Fruit fly (Drosophila melanogaster) whole organism, embryonic: Measurements from ENCODE around the gene M6.

Source experiments
- Abd-B ChIP-seq: fragments of 200-800 bp; sonication (Bioruptor generic); optimal IDR thresholded peaks from 2 replicates; lab custom pipeline; 2018; ENCODE audit warnings: missing biosample characterization, mild to moderate bottlenecking, missing genetic modification characterization, moderate library complexity
- C15 ChIP-seq: fragments of 200-800 bp; sonication (Bioruptor generic); IDR thresholded peaks from 3 replicates; pipeline ENCODE4 v1.3.6; 2022; ENCODE audit warnings: missing biosample characterization, missing genetic modification characterization
- CG10654 ChIP-seq: fragments of 200-800 bp; sonication (Bioruptor generic); optimal IDR thresholded peaks from 2 replicates; lab custom pipeline; 2016; ENCODE audit warnings: missing biosample characterization, missing genetic modification characterization
- CG11456 ChIP-seq: fragments of 200-800 bp; sonication (Bioruptor generic); IDR thresholded peaks from 3 replicates; pipeline ENCODE4 v1.3.6; 2022; ENCODE audit warnings: missing biosample characterization, missing genetic modification characterization
- CG11560 ChIP-seq: fragments of 200-800 bp; sonication (Bioruptor generic); IDR thresholded peaks from 3 replicates; pipeline ENCODE4 v1.3.6; 2022; ENCODE audit warnings: missing biosample characterization, missing genetic modification characterization
- CG12219 ChIP-seq: fragments of 200-800 bp; sonication (Bioruptor generic); optimal IDR thresholded peaks from 3 replicates; lab custom pipeline; 2018; ENCODE audit warnings: missing biosample characterization, mild to moderate bottlenecking, missing genetic modification characterization
- CG1233 ChIP-seq: fragments of 200-800 bp; sonication (Bioruptor generic); optimal IDR thresholded peaks from 4 replicates; lab custom pipeline; 2018; ENCODE audit warnings: missing biosample characterization, mild to moderate bottlenecking, missing genetic modification characterization
- CG13775 ChIP-seq: fragments of 200-800 bp; sonication (Bioruptor generic); optimal IDR thresholded peaks from 3 replicates; lab custom pipeline; 2017; ENCODE audit warnings: missing biosample characterization, mild to moderate bottlenecking, missing genetic modification characterization
- CG14014 ChIP-seq: fragments of 200-800 bp; sonication (Bioruptor generic); IDR thresholded peaks from 2 replicates; pipeline ENCODE4 v1.3.6; 2022; ENCODE audit warnings: missing biosample characterization, missing genetic modification characterization
- CG15073 ChIP-seq: fragments of 200-800 bp; sonication (Bioruptor generic); optimal IDR thresholded peaks from 2 replicates; lab custom pipeline; 2016; ENCODE audit warnings: missing biosample characterization, missing genetic modification characterization
- CG15696 ChIP-seq: fragments of 200-800 bp; sonication (Bioruptor generic); optimal IDR thresholded peaks from 2 replicates; lab custom pipeline; 2019; ENCODE audit warnings: missing biosample characterization, mild to moderate bottlenecking, missing genetic modification characterization, moderate library complexity
- CG1602 ChIP-seq: fragments of 200-800 bp; sonication (Bioruptor generic); optimal IDR thresholded peaks from 3 replicates; lab custom pipeline; 2016; ENCODE audit warnings: missing biosample characterization, missing genetic modification characterization
- CG1603 ChIP-seq: fragments of 200-800 bp; sonication (Bioruptor generic); optimal IDR thresholded peaks from 2 replicates; lab custom pipeline; 2019; ENCODE audit warnings: missing biosample characterization, mild to moderate bottlenecking, missing genetic modification characterization, moderate library complexity
- CG16815 ChIP-seq: fragments of 200-800 bp; sonication (Bioruptor generic); optimal IDR thresholded peaks from 3 replicates; lab custom pipeline; 2017; ENCODE audit warnings: missing biosample characterization, mild to moderate bottlenecking, missing genetic modification characterization
- CG17912 ChIP-seq: fragments of 200-800 bp; sonication (Bioruptor generic); optimal IDR thresholded peaks from 2 replicates; lab custom pipeline; 2018; ENCODE audit warnings: missing biosample characterization, mild to moderate bottlenecking, missing genetic modification characterization
- CG2129 ChIP-seq: fragments of 200-800 bp; sonication (Bioruptor generic); IDR thresholded peaks from 2 replicates; pipeline ENCODE4 v1.3.6; 2022; ENCODE audit warnings: missing biosample characterization, missing genetic modification characterization; ENCODE audit not compliant: partially characterized antibody
- CG31441 ChIP-seq: fragments of 200-800 bp; sonication (Bioruptor generic); IDR thresholded peaks from 2 replicates; pipeline ENCODE4 v1.3.6; 2022; ENCODE audit warnings: missing biosample characterization, missing genetic modification characterization
- CG33213 ChIP-seq: fragments of 200-800 bp; sonication (Bioruptor generic); optimal IDR thresholded peaks from 3 replicates; lab custom pipeline; 2016; ENCODE audit warnings: missing biosample characterization, missing genetic modification characterization
- CG7786 ChIP-seq: fragments of 200-800 bp; sonication (Bioruptor generic); optimal IDR thresholded peaks from 2 replicates; lab custom pipeline; 2016; ENCODE audit warnings: missing biosample characterization, missing genetic modification characterization
- CG7928 ChIP-seq: fragments of 200-800 bp; sonication (Bioruptor generic); optimal IDR thresholded peaks from 2 replicates; lab custom pipeline; 2017; ENCODE audit warnings: missing biosample characterization, mild to moderate bottlenecking, missing genetic modification characterization
- CG9437 ChIP-seq: fragments of 200-800 bp; sonication (Bioruptor generic); optimal IDR thresholded peaks from 2 replicates; lab custom pipeline; 2018; ENCODE audit warnings: missing biosample characterization, mild to moderate bottlenecking, missing genetic modification characterization
- CG9609 ChIP-seq: fragments of 200-800 bp; sonication (Bioruptor generic); optimal IDR thresholded peaks from 3 replicates; lab custom pipeline; 2016; ENCODE audit warnings: missing biosample characterization, missing genetic modification characterization
- CkIIα-i1 ChIP-seq: fragments of 200-800 bp; sonication (Bioruptor generic); IDR thresholded peaks from 2 replicates; pipeline ENCODE4 v1.3.6; 2022; ENCODE audit warnings: missing biosample characterization, missing genetic modification characterization
- Dad ChIP-seq: fragments of 200-800 bp; sonication (Bioruptor generic); optimal IDR thresholded peaks from 3 replicates; lab custom pipeline; 2016; ENCODE audit warnings: missing biosample characterization, missing genetic modification characterization
- H15 ChIP-seq: fragments of 200-800 bp; sonication (Bioruptor generic); IDR thresholded peaks from 3 replicates; pipeline ENCODE4 v1.3.6; 2022; ENCODE audit warnings: missing biosample characterization, missing genetic modification characterization
- HmgZ ChIP-seq: fragments of 200-800 bp; sonication (Bioruptor generic); optimal IDR thresholded peaks from 2 replicates; lab custom pipeline; 2018; ENCODE audit warnings: missing biosample characterization, mild to moderate bottlenecking, missing genetic modification characterization
- Hr3 ChIP-seq: fragments of 200-800 bp; sonication (Bioruptor generic); optimal IDR thresholded peaks from 3 replicates; lab custom pipeline; 2016; ENCODE audit warnings: missing biosample characterization, missing genetic modification characterization
- al ChIP-seq: fragments of 200-800 bp; sonication (Bioruptor generic); IDR thresholded peaks from 2 replicates; pipeline ENCODE4 v1.3.6; 2022; ENCODE audit warnings: missing biosample characterization, missing genetic modification characterization
- bab2 ChIP-seq: fragments of 200-800 bp; sonication (Bioruptor generic); optimal IDR thresholded peaks from 2 replicates; lab custom pipeline; 2016; ENCODE audit warnings: missing biosample characterization, missing genetic modification characterization
- ci ChIP-seq: fragments of 200-800 bp; sonication (Bioruptor generic); IDR thresholded peaks from 3 replicates; pipeline ENCODE4 v1.3.6; 2022; ENCODE audit warnings: missing biosample characterization, missing genetic modification characterization
- crp ChIP-seq, 2 experiments: fragments of 200-800 bp; sonication (Bioruptor generic); optimal IDR thresholded peaks; 2 replicates in 1 of 2; 3 replicates in 1 of 2; lab custom pipeline; 2017; ENCODE audit warnings: missing biosample characterization in 2 of 2, missing genetic modification characterization in 2 of 2, mild to moderate bottlenecking in 1 of 2, moderate library complexity in 1 of 2
- dmrt11E ChIP-seq: fragments of 200-800 bp; sonication (Bioruptor generic); optimal IDR thresholded peaks from 3 replicates; lab custom pipeline; 2018; ENCODE audit warnings: missing biosample characterization, mild to moderate bottlenecking, missing genetic modification characterization, moderate library complexity
- dysf ChIP-seq: fragments of 200-800 bp; sonication (Bioruptor generic); IDR thresholded peaks from 3 replicates; pipeline ENCODE4 v1.3.6; 2022; ENCODE audit warnings: missing biosample characterization, missing genetic modification characterization
- eve ChIP-seq, 2 experiments: fragments of >200 bp; optimal IDR thresholded peaks; 2 replicates each; lab custom pipeline; 2017; ENCODE audit warnings: missing biosample characterization in 2 of 2, missing genetic modification characterization in 2 of 2
- ewg ChIP-seq: fragments of 200-800 bp; sonication (Bioruptor generic); optimal IDR thresholded peaks from 3 replicates; lab custom pipeline; 2017; ENCODE audit warnings: mild to moderate bottlenecking, missing biosample characterization, missing genetic modification reagents, missing genetic modification characterization
- grau ChIP-seq: fragments of 200-800 bp; optimal IDR thresholded peaks from 3 replicates; lab custom pipeline; 2019; ENCODE audit warnings: missing biosample characterization, mild to moderate bottlenecking, missing genetic modification characterization, moderate library complexity
- inv ChIP-seq: fragments of 200-800 bp; sonication (Bioruptor generic); IDR thresholded peaks from 2 replicates; pipeline ENCODE4 v1.3.6; 2022; ENCODE audit warnings: missing biosample characterization, missing genetic modification characterization; ENCODE audit not compliant: partially characterized antibody
- jigr1 ChIP-seq: fragments of 200-800 bp; sonication (Bioruptor generic); IDR thresholded peaks from 3 replicates; pipeline ENCODE4 v1.3.6; 2022; ENCODE audit warnings: missing biosample characterization, missing genetic modification characterization
- kni ChIP-seq: fragments of 200-800 bp; sonication (Bioruptor generic); optimal IDR thresholded peaks from 3 replicates; lab custom pipeline; 2017; ENCODE audit warnings: mild to moderate bottlenecking, missing biosample characterization, missing genetic modification reagents, missing genetic modification characterization
- lilli ChIP-seq: fragments of 200-800 bp; sonication (Bioruptor generic); optimal IDR thresholded peaks from 3 replicates; lab custom pipeline; 2016; ENCODE audit warnings: missing biosample characterization, missing genetic modification characterization
- oc ChIP-seq: fragments of 200-800 bp; sonication (Bioruptor generic); optimal IDR thresholded peaks from 2 replicates; lab custom pipeline; 2018; ENCODE audit warnings: missing biosample characterization, mild to moderate bottlenecking, missing genetic modification characterization, moderate library complexity
- pfk ChIP-seq: fragments of 200-800 bp; sonication (Bioruptor generic); optimal IDR thresholded peaks from 2 replicates; lab custom pipeline; 2018; ENCODE audit warnings: missing biosample characterization, mild to moderate bottlenecking, missing genetic modification characterization, moderate library complexity
- salm ChIP-seq: fragments of 200-800 bp; sonication (Bioruptor generic); optimal IDR thresholded peaks from 2 replicates; lab custom pipeline; 2018; ENCODE audit warnings: missing biosample characterization, mild to moderate bottlenecking, missing genetic modification characterization
- schlank ChIP-seq: fragments of 200-800 bp; sonication (Bioruptor generic); optimal IDR thresholded peaks from 2 replicates; lab custom pipeline; 2018; ENCODE audit warnings: missing biosample characterization, mild to moderate bottlenecking, missing genetic modification characterization
- tll ChIP-seq, 2 experiments: fragments of 200-800 bp in 1 of 2; fragments of >200 bp in 1 of 2; sonication (Bioruptor generic) in 1 of 2; optimal IDR thresholded peaks; 2 replicates each; lab custom pipeline; 2017 to 2019; ENCODE audit warnings: missing biosample characterization in 2 of 2, missing genetic modification characterization in 2 of 2, mild to moderate bottlenecking in 1 of 2, moderate library complexity in 1 of 2
- trh ChIP-seq: fragments of 200-800 bp; sonication (Bioruptor generic); optimal IDR thresholded peaks from 2 replicates; lab custom pipeline; 2016; ENCODE audit warnings: missing biosample characterization, missing genetic modification characterization
- ttk ChIP-seq: fragments of 200-800 bp; sonication (Bioruptor generic); IDR thresholded peaks from 2 replicates; pipeline ENCODE4 v2.1.2; 2022; ENCODE audit warnings: missing biosample characterization, missing genetic modification characterization
- twi ChIP-seq: fragments of 200-800 bp; optimal IDR thresholded peaks from 2 replicates; lab custom pipeline; 2019; ENCODE audit warnings: missing biosample characterization, mild to moderate bottlenecking, missing genetic modification characterization, moderate library complexity
- unpg ChIP-seq: fragments of 200-800 bp; sonication (Bioruptor generic); optimal IDR thresholded peaks from 3 replicates; lab custom pipeline; 2018; ENCODE audit warnings: missing biosample characterization, mild to moderate bottlenecking, missing genetic modification characterization, moderate library complexity
- vvl ChIP-seq: fragments of 200-800 bp; sonication (Bioruptor generic); IDR thresholded peaks from 2 replicates; pipeline ENCODE4 v1.3.6; 2022; ENCODE audit warnings: missing biosample characterization, missing genetic modification characterization
- zfh1 ChIP-seq: fragments of 200-800 bp; sonication (Bioruptor generic); IDR thresholded peaks from 3 replicates; pipeline ENCODE4 v1.3.6; 2022; ENCODE audit warnings: missing biosample characterization, missing genetic modification characterization

Gene M6

dm6 chr3L:21464240-21464639, 43.4 kb upstream of the M6 start (continued):
- peak; percentile 29 for TF ChIP-seq Dad
- peak; percentile 47 for TF ChIP-seq CG10654 (GFP tag; lab: Kevin White, UChicago)
- TF ChIP-seq CkIIα-i1, result no peak
- peak; percentile 83 for TF ChIP-seq ci
- no peak for TF ChIP-seq CG9437 (GFP tag; lab: Kevin White, UChicago)
- peak; percentile 89 for TF ChIP-seq CG1603
- no peak for TF ChIP-seq inv (GFP tag; lab: Robert Waterston, UW)
- no peak for TF ChIP-seq al (GFP tag; lab: Robert Waterston, UW)
- TF ChIP-seq oc (tag; lab: Kevin White, UChicago), result peak; percentile 70
- no peak for TF ChIP-seq eve (GFP tag; optimal IDR thresholded peaks at IDR 0.05; lab: Kevin White, UChicago)
- no peak for TF ChIP-seq dysf (GFP tag; lab: Robert Waterston, UW)
- no peak for TF ChIP-seq CG11560
- peak; percentile 88 for TF ChIP-seq CG31441 (GFP tag; lab: Robert Waterston, UW)
- TF ChIP-seq ewg (GFP tag; lab: Kevin White, UChicago), result peak; percentile 46
- TF ChIP-seq CG11456 (GFP tag; lab: Robert Waterston, UW), result 0 out of 3 replicates have a peak, but pooled peaks have one; percentile 44
- TF ChIP-seq schlank (tag; lab: Kevin White, UChicago), result peak; percentile 10
- TF ChIP-seq jigr1 (GFP tag; lab: Robert Waterston, UW), result no peak
- TF ChIP-seq salm (tag; lab: Kevin White, UChicago), result peak; percentile 75
- TF ChIP-seq tll (GFP tag; optimal IDR thresholded peaks at IDR 0.05; lab: Kevin White, UChicago), result peak in 1 of 2 experiments; percentile 95
- TF ChIP-seq zfh1 (GFP tag; lab: Robert Waterston, UW), result peak; percentile 89
- TF ChIP-seq CG1233, result peak; percentile 92
- TF ChIP-seq C15, result no peak
- peak; percentile 67 for TF ChIP-seq kni (GFP tag; lab: Kevin White, UChicago)
- peak; percentile 43 for TF ChIP-seq CG13775 (GFP tag; lab: Kevin White, UChicago)
- TF ChIP-seq twi (tag; lab: Kevin White, UChicago), result peak; percentile 78
- TF ChIP-seq grau (tag; lab: Kevin White, UChicago), result peak; percentile 58
- peak; percentile 55 for TF ChIP-seq CG33213 (GFP tag; lab: Kevin White, UChicago)
- TF ChIP-seq dmrt11E (tag; lab: Kevin White, UChicago), result peak; percentile 97
- no peak for TF ChIP-seq Hr3
- TF ChIP-seq lilli (GFP tag; lab: Kevin White, UChicago), result peak; percentile 0
- TF ChIP-seq CG7928 (GFP tag; lab: Kevin White, UChicago), result no peak
- no peak for TF ChIP-seq CG17912 (GFP tag; lab: Kevin White, UChicago)
- TF ChIP-seq HmgZ, result no peak
- no peak for TF ChIP-seq CG2129
- TF ChIP-seq CG16815 (GFP tag; lab: Kevin White, UChicago), result peak; percentile 59
- TF ChIP-seq unpg (GFP tag; lab: Kevin White, UChicago), result peak; percentile 76
- TF ChIP-seq vvl, result peak; percentile 71
- TF ChIP-seq crp (GFP tag; optimal IDR thresholded peaks at IDR 0.05; lab: Kevin White, UChicago), result peak in 1 of 2 experiments; percentile 27
- TF ChIP-seq CG15073, result no peak
- peak; percentile 47 for TF ChIP-seq trh (GFP tag; lab: Kevin White, UChicago)
- peak; percentile 41 for TF ChIP-seq CG12219 (GFP tag; lab: Kevin White, UChicago)
- peak; percentile 5 for TF ChIP-seq CG7786
- TF ChIP-seq CG15696 (tag; lab: Kevin White, UChicago), result peak; percentile 99
- no peak for TF ChIP-seq ttk
- TF ChIP-seq CG9609 (GFP tag; lab: Kevin White, UChicago), result peak; percentile 14
- TF ChIP-seq pfk (GFP tag; lab: Kevin White, UChicago), result peak; percentile 18
- peak; percentile 80 for TF ChIP-seq bab2
- no peak for TF ChIP-seq CG14014 (GFP tag; lab: Robert Waterston, UW)
- no peak for TF ChIP-seq H15 (GFP tag; lab: Robert Waterston, UW)
- TF ChIP-seq CG1602 (GFP tag; lab: Kevin White, UChicago), result peak; percentile 47
- TF ChIP-seq Abd-B, result no peak
